Fruit fly (Drosophila melanogaster) whole organism, embryonic: Measurements from ENCODE around the gene lectin-28C.

Source experiments
- CG10959 ChIP-seq: fragments of 200-800 bp; sonication (Bioruptor generic); IDR thresholded peaks from 2 replicates; pipeline ENCODE4 v1.3.6; 2022; ENCODE audit warnings: missing biosample characterization, missing genetic modification characterization
- CG12659 ChIP-seq: fragments of 200-800 bp; sonication (Bioruptor generic); optimal IDR thresholded peaks from 3 replicates; lab custom pipeline; 2017; ENCODE audit warnings: mild to moderate bottlenecking, missing biosample characterization, missing genetic modification reagents, missing genetic modification characterization
- CG13424 ChIP-seq: fragments of 200-800 bp; sonication (Bioruptor generic); optimal IDR thresholded peaks from 2 replicates; lab custom pipeline; 2019; ENCODE audit warnings: missing biosample characterization, mild to moderate bottlenecking, missing genetic modification characterization, moderate library complexity
- CG14014 ChIP-seq: fragments of 200-800 bp; sonication (Bioruptor generic); IDR thresholded peaks from 2 replicates; pipeline ENCODE4 v1.3.6; 2022; ENCODE audit warnings: missing biosample characterization, missing genetic modification characterization
- CG15269 ChIP-seq: fragments of 200-800 bp; sonication (Bioruptor generic); optimal IDR thresholded peaks from 2 replicates; lab custom pipeline; 2018; ENCODE audit warnings: missing biosample characterization, mild to moderate bottlenecking, missing genetic modification characterization, moderate library complexity
- CG17385 ChIP-seq: fragments of 200-800 bp; sonication (Bioruptor generic); optimal IDR thresholded peaks from 3 replicates; lab custom pipeline; 2018; ENCODE audit warnings: missing biosample characterization, mild to moderate bottlenecking, missing genetic modification characterization
- CG18262 ChIP-seq: fragments of 200-800 bp; optimal IDR thresholded peaks from 3 replicates; lab custom pipeline; 2019; ENCODE audit warnings: missing biosample characterization, mild to moderate bottlenecking, missing genetic modification characterization, moderate library complexity
- CG18599 ChIP-seq: fragments of 200-800 bp; sonication (Bioruptor generic); optimal IDR thresholded peaks from 3 replicates; lab custom pipeline; 2017; ENCODE audit warnings: missing biosample characterization, missing genetic modification characterization, mild to moderate bottlenecking, moderate library complexity, missing genetic modification reagents
- CG2678 ChIP-seq: fragments of 200-800 bp; sonication (Bioruptor generic); optimal IDR thresholded peaks from 3 replicates; lab custom pipeline; 2019; ENCODE audit warnings: missing biosample characterization, mild to moderate bottlenecking, missing genetic modification characterization, moderate library complexity
- CG30403 ChIP-seq: fragments of 200-800 bp; sonication (Bioruptor generic); optimal IDR thresholded peaks from 3 replicates; lab custom pipeline; 2016; ENCODE audit warnings: missing biosample characterization, missing genetic modification characterization
- CG3407 ChIP-seq: fragments of 200-800 bp; sonication (Bioruptor generic); optimal IDR thresholded peaks from 2 replicates; lab custom pipeline; 2018; ENCODE audit warnings: missing biosample characterization, mild to moderate bottlenecking, missing genetic modification characterization
- CG4404 ChIP-seq: fragments of 200-800 bp; sonication (Bioruptor generic); IDR thresholded peaks from 2 replicates; pipeline ENCODE4 v1.3.6; 2022; ENCODE audit warnings: missing biosample characterization, missing genetic modification characterization
- CG7839 ChIP-seq: fragments of 200-800 bp; sonication (Bioruptor generic); optimal IDR thresholded peaks from 3 replicates; lab custom pipeline; 2018; ENCODE audit warnings: missing biosample characterization, mild to moderate bottlenecking, missing genetic modification characterization, moderate library complexity
- CG9437 ChIP-seq: fragments of 200-800 bp; sonication (Bioruptor generic); optimal IDR thresholded peaks from 2 replicates; lab custom pipeline; 2018; ENCODE audit warnings: missing biosample characterization, mild to moderate bottlenecking, missing genetic modification characterization
- CG9727 ChIP-seq: fragments of 200-800 bp; sonication (Bioruptor generic); optimal IDR thresholded peaks from 3 replicates; lab custom pipeline; 2017; ENCODE audit warnings: missing biosample characterization, mild to moderate bottlenecking, missing genetic modification characterization
- CG9932 ChIP-seq: fragments of 200-800 bp; sonication (Bioruptor generic); IDR thresholded peaks from 2 replicates; pipeline ENCODE4 v1.3.6; 2022; ENCODE audit warnings: missing biosample characterization, missing genetic modification characterization
- CkIIα-i1 ChIP-seq: fragments of 200-800 bp; sonication (Bioruptor generic); IDR thresholded peaks from 2 replicates; pipeline ENCODE4 v1.3.6; 2022; ENCODE audit warnings: missing biosample characterization, missing genetic modification characterization
- CoRest ChIP-seq: fragments of 200-800 bp; sonication (Bioruptor generic); optimal IDR thresholded peaks from 3 replicates; lab custom pipeline; 2018; ENCODE audit warnings: missing biosample characterization, mild to moderate bottlenecking, missing genetic modification characterization, moderate library complexity
- Dfd ChIP-seq, 2 experiments: fragments of >200 bp; optimal IDR thresholded peaks; 2 replicates each; lab custom pipeline; 2017; ENCODE audit warnings: missing biosample characterization in 2 of 2, missing genetic modification characterization in 2 of 2
- Ets65A ChIP-seq: fragments of 200-800 bp; sonication (Bioruptor generic); peaks from one replicate; lab custom pipeline; 2016; ENCODE audit warnings: missing biosample characterization, missing genetic modification characterization
- Fer1 ChIP-seq: fragments of 200-800 bp; sonication (Bioruptor generic); optimal IDR thresholded peaks from 2 replicates; lab custom pipeline; 2017; ENCODE audit warnings: missing biosample characterization, mild to moderate bottlenecking, missing genetic modification characterization
- Hmr ChIP-seq: fragments of 200-800 bp; sonication (Bioruptor generic); optimal IDR thresholded peaks from 3 replicates; lab custom pipeline; 2017; ENCODE audit warnings: mild to moderate bottlenecking, missing biosample characterization, missing genetic modification reagents, missing genetic modification characterization
- Hr51 ChIP-seq, 2 experiments: fragments of 200-800 bp; sonication (Bioruptor generic); optimal IDR thresholded peaks; 2 replicates in 1 of 2; 3 replicates in 1 of 2; lab custom pipeline; 2016 to 2018; ENCODE audit warnings: missing biosample characterization in 2 of 2, missing genetic modification characterization in 2 of 2, mild to moderate bottlenecking in 1 of 2, moderate library complexity in 1 of 2
- MBD-R2 ChIP-seq: fragments of 200-800 bp; sonication (Bioruptor generic); IDR thresholded peaks from 2 replicates; pipeline ENCODE4 v1.3.6; 2022; ENCODE audit warnings: missing biosample characterization, missing genetic modification characterization
- Mad ChIP-seq: fragments of 200-800 bp; sonication (Bioruptor generic); optimal IDR thresholded peaks from 2 replicates; lab custom pipeline; 2016; ENCODE audit warnings: missing biosample characterization, missing genetic modification characterization
- Med ChIP-seq: fragments of 200-800 bp; sonication (Bioruptor generic); peaks from one replicate; lab custom pipeline; 2016; ENCODE audit warnings: missing biosample characterization, missing genetic modification characterization, mild to moderate bottlenecking, inconsistent platforms, moderate library complexity
- Meics ChIP-seq: fragments of 200-800 bp; sonication (Bioruptor generic); optimal IDR thresholded peaks from 2 replicates; lab custom pipeline; 2017; ENCODE audit warnings: missing biosample characterization, mild to moderate bottlenecking, missing genetic modification characterization
- NFAT ChIP-seq: fragments of 200-800 bp; sonication (Bioruptor generic); IDR thresholded peaks from 2 replicates; pipeline ENCODE4 v1.3.6; 2022; ENCODE audit warnings: missing biosample characterization, missing genetic modification characterization
- NfI ChIP-seq: fragments of 200-800 bp; sonication (Bioruptor generic); optimal IDR thresholded peaks from 3 replicates; lab custom pipeline; 2018; ENCODE audit warnings: missing biosample characterization, mild to moderate bottlenecking, missing genetic modification characterization, moderate library complexity
- Ptx1 ChIP-seq: fragments of 200-800 bp; sonication (Bioruptor generic); IDR thresholded peaks from 2 replicates; pipeline ENCODE4 v1.3.6; 2022; ENCODE audit warnings: missing biosample characterization, missing genetic modification characterization
- abd-A ChIP-seq: fragments of 200-800 bp; sonication (Bioruptor generic); optimal IDR thresholded peaks from 3 replicates; lab custom pipeline; 2019; ENCODE audit warnings: missing biosample characterization, mild to moderate bottlenecking, missing genetic modification characterization, moderate library complexity
- cwo ChIP-seq: fragments of 200-800 bp; sonication (Bioruptor generic); optimal IDR thresholded peaks from 3 replicates; lab custom pipeline; 2017; ENCODE audit warnings: missing biosample characterization, missing genetic modification characterization, mild to moderate bottlenecking, moderate library complexity, missing genetic modification reagents
- dan ChIP-seq: fragments of 200-800 bp; sonication (Bioruptor generic); IDR thresholded peaks from 2 replicates; pipeline ENCODE4 v1.3.6; 2022; ENCODE audit warnings: missing biosample characterization, missing genetic modification characterization
- dmrt99B ChIP-seq: fragments of 200-800 bp; sonication (Bioruptor generic); optimal IDR thresholded peaks from 2 replicates; lab custom pipeline; 2018; ENCODE audit warnings: missing biosample characterization, mild to moderate bottlenecking, missing genetic modification characterization, moderate library complexity
- dysf ChIP-seq: fragments of 200-800 bp; sonication (Bioruptor generic); IDR thresholded peaks from 3 replicates; pipeline ENCODE4 v1.3.6; 2022; ENCODE audit warnings: missing biosample characterization, missing genetic modification characterization
- esg ChIP-seq: fragments of 200-800 bp; sonication (Bioruptor generic); conservative IDR thresholded peaks from 2 replicates; pipeline ENCODE4 v1.3.6; 2022; ENCODE audit warnings: missing biosample characterization, missing genetic modification characterization
- grau ChIP-seq: fragments of 200-800 bp; optimal IDR thresholded peaks from 3 replicates; lab custom pipeline; 2019; ENCODE audit warnings: missing biosample characterization, mild to moderate bottlenecking, missing genetic modification characterization, moderate library complexity
- hbn ChIP-seq: fragments of 200-800 bp; sonication (Bioruptor generic); IDR thresholded peaks from 2 replicates; pipeline ENCODE4 v1.3.6; 2022; ENCODE audit warnings: missing biosample characterization, missing genetic modification characterization; ENCODE audit not compliant: partially characterized antibody
- ind ChIP-seq: fragments of 200-800 bp; sonication (Bioruptor generic); optimal IDR thresholded peaks from 3 replicates; lab custom pipeline; 2016; ENCODE audit warnings: missing biosample characterization, missing genetic modification characterization
- lab ChIP-seq: fragments of 200-800 bp; sonication (Bioruptor generic); optimal IDR thresholded peaks from 3 replicates; lab custom pipeline; 2017; ENCODE audit warnings: missing biosample characterization, missing genetic modification characterization, mild to moderate bottlenecking, moderate library complexity, missing genetic modification reagents
- lilli ChIP-seq: fragments of 200-800 bp; sonication (Bioruptor generic); optimal IDR thresholded peaks from 3 replicates; lab custom pipeline; 2016; ENCODE audit warnings: missing biosample characterization, missing genetic modification characterization
- lmd ChIP-seq: fragments of 200-800 bp; sonication (Bioruptor generic); IDR thresholded peaks from 2 replicates; pipeline ENCODE4 v1.3.6; 2022; ENCODE audit warnings: missing biosample characterization, missing genetic modification characterization
- org-1 ChIP-seq: fragments of 200-800 bp; sonication (Bioruptor generic); optimal IDR thresholded peaks from 2 replicates; lab custom pipeline; 2017; ENCODE audit warnings: missing biosample characterization, missing genetic modification characterization
- pho ChIP-seq: fragments of 200-800 bp; sonication (Bioruptor generic); optimal IDR thresholded peaks from 2 replicates; lab custom pipeline; 2016; ENCODE audit warnings: missing biosample characterization, missing genetic modification characterization
- pros ChIP-seq: fragments of 200-800 bp; sonication (Bioruptor generic); optimal IDR thresholded peaks from 3 replicates; lab custom pipeline; 2019; ENCODE audit warnings: missing biosample characterization, mild to moderate bottlenecking, missing genetic modification characterization, moderate library complexity
- run ChIP-seq: fragments of 200-800 bp; sonication (Bioruptor generic); optimal IDR thresholded peaks from 3 replicates; lab custom pipeline; 2018; ENCODE audit warnings: missing biosample characterization, mild to moderate bottlenecking, missing genetic modification characterization
- sens-2 ChIP-seq: fragments of 200-800 bp; sonication (Bioruptor generic); IDR thresholded peaks from 2 replicates; pipeline ENCODE4 v1.3.6; 2022; ENCODE audit warnings: missing biosample characterization, missing genetic modification characterization
- sisA ChIP-seq: fragments of 200-800 bp; sonication (Bioruptor generic); IDR thresholded peaks from 2 replicates; pipeline ENCODE4 v1.3.6; 2022; ENCODE audit warnings: missing biosample characterization, missing genetic modification characterization
- slbo ChIP-seq: fragments of 200-800 bp; sonication (Bioruptor generic); IDR thresholded peaks from 2 replicates; pipeline ENCODE4 v1.3.6; 2022; ENCODE audit warnings: missing biosample characterization, missing genetic modification characterization
- vfl ChIP-seq: fragments of 200-800 bp; sonication (Bioruptor generic); optimal IDR thresholded peaks from 2 replicates; lab custom pipeline; 2016; ENCODE audit warnings: missing biosample characterization, missing genetic modification characterization

The lectin-28C gene

DNA sequence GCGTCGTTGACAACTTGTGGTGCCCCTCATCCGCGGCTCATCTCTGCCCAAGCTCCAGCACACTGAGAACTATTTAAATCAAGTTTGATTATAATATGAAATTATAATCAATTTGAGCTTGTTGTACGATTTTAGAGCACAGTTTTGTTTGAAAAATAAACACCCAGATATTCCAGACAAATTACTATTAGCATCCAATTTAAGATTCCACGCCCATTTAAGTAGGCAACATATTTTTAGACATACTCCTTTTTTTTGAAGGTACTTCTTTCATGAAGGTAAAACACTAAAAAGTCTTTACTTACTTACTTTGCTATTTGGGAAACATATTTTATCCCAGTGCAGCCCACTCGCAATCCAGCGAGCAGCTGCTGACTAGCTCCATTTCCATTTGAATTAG lies 18.9 kb upstream of the lectin-28C start (continued):
- TF ChIP-seq lilli (peak; percentile 14), slbo (0 out of 2 replicates have a peak, but pooled peaks have one; percentile 35), ind (no peak), NfI (GFP tag; lab: Kevin White, UChicago) (peak; percentile 14), Ets65A (GFP tag; lab: Kevin White, UChicago) (peak; percentile 55), NFAT (GFP tag; lab: Robert Waterston, UW) (0 out of 2 replicates have a peak, but pooled peaks have one; percentile 4), run (tag; lab: Kevin White, UChicago) (no peak), CG9437 (GFP tag; lab: Kevin White, UChicago) (no peak), CG4404 (GFP tag; lab: Robert Waterston, UW) (no peak), CG18599 (GFP tag; lab: Kevin White, UChicago) (peak; percentile 18), sens-2 (GFP tag; lab: Robert Waterston, UW) (no peak), CG9727 (peak; percentile 13), abd-A (tag; lab: Kevin White, UChicago) (no peak), CG17385 (GFP tag; lab: Kevin White, UChicago) (peak; percentile 9), CG15269 (tag; lab: Kevin White, UChicago) (peak; percentile 18), dysf (peak; percentile 34; the same call in 1 of the 3 replicates), Ptx1 (0 out of 2 replicates have a peak, but pooled peaks have one; percentile 18), grau (tag; lab: Kevin White, UChicago) (peak; percentile 39), CG18262 (tag; lab: Kevin White, UChicago) (no peak), vfl (GFP tag; lab: Kevin White, UChicago) (no peak), dmrt99B (tag; lab: Kevin White, UChicago) (peak; percentile 40), CkIIα-i1 (GFP tag; lab: Robert Waterston, UW) (no peak), Dfd (GFP tag; optimal IDR thresholded peaks at IDR 0.05; lab: Kevin White, UChicago) (no peak), Mad (no peak), pho (GFP tag; lab: Kevin White, UChicago) (no peak), lmd (GFP tag; lab: Robert Waterston, UW) (peak; percentile 34; the same call in 1 of the 2 replicates), esg (no peak; the same call in 1 of the 2 replicates), Hr51 (GFP tag; optimal IDR thresholded peaks at IDR 0.05; lab: Kevin White, UChicago) (peak in 1 of 2 experiments; percentile 15), CG10959 (GFP tag; lab: Robert Waterston, UW) (no peak), CG12659 (peak; percentile 15), MBD-R2 (no peak), CG3407 (GFP tag; lab: Kevin White, UChicago) (no peak), pros (GFP tag; lab: Kevin White, UChicago) (no peak), dan (GFP tag; lab: Robert Waterston, UW) (no peak), Fer1 (GFP tag; lab: Kevin White, UChicago) (peak; percentile 4), CG14014 (peak; percentile 19; the same call in 1 of the 2 replicates), CG7839 (tag; lab: Kevin White, UChicago) (peak; percentile 44), CG30403 (GFP tag; lab: Kevin White, UChicago) (peak; percentile 27), hbn (GFP tag; lab: Robert Waterston, UW) (no peak), CG9932 (GFP tag; lab: Robert Waterston, UW) (0 out of 2 replicates have a peak, but pooled peaks have one; percentile 15), Hmr (GFP tag; lab: Kevin White, UChicago) (peak; percentile 33), CG13424 (tag; lab: Kevin White, UChicago) (peak; percentile 22), Med (GFP tag; lab: Kevin White, UChicago) (peak; percentile 19), CoRest (tag; lab: Kevin White, UChicago) (peak; percentile 27), CG2678 (tag; lab: Kevin White, UChicago) (peak; percentile 50), lab (GFP tag; lab: Kevin White, UChicago) (peak; percentile 27), org-1 (peak; percentile 10), sisA (GFP tag; lab: Robert Waterston, UW) (0 out of 2 replicates have a peak, but pooled peaks have one; percentile 25), Meics (GFP tag; lab: Kevin White, UChicago) (peak; percentile 33), cwo (peak; percentile 30)
